Fruit fly (Drosophila melanogaster): ENCODE data around the gene Nnf1b.

- no peak for TF ChIP-seq HmgZ (tag; optimal IDR thresholded peaks at IDR 0.05)
- TF ChIP-seq Six4 (GFP tag; optimal IDR thresholded peaks at IDR 0.05): no peak
Measured at dm6 chr2L:773247-773646, 37.1 kb upstream of the Nnf1b start, which contains the start of gene CG12506.

All from whole organism, embryonic.